Fruit fly (Drosophila melanogaster) whole organism, adult: Measurements from ENCODE around the gene Mst33A.

Source experiments
- CG11617 ChIP-seq: fragments of 200-800 bp; sonication (Bioruptor generic); optimal IDR thresholded peaks from 2 replicates; lab custom pipeline; 2017; ENCODE audit warnings: mild to moderate bottlenecking, missing biosample characterization, missing genetic modification reagents, missing genetic modification characterization
- CG12768 ChIP-seq: fragments of 200-800 bp; sonication (Bioruptor generic); optimal IDR thresholded peaks from 2 replicates; lab custom pipeline; 2017; ENCODE audit warnings: missing biosample characterization, missing genetic modification characterization, mild to moderate bottlenecking, moderate library complexity, missing genetic modification reagents
- CG14711 ChIP-seq: fragments of 200-800 bp; sonication (Bioruptor generic); optimal IDR thresholded peaks from 2 replicates; lab custom pipeline; 2018; ENCODE audit warnings: missing biosample characterization, mild to moderate bottlenecking, missing genetic modification characterization, moderate library complexity
- CG1620 ChIP-seq: fragments of 200-800 bp; sonication (Bioruptor generic); optimal IDR thresholded peaks from 2 replicates; lab custom pipeline; 2016; ENCODE audit warnings: missing biosample characterization, missing genetic modification characterization
- CG33017 ChIP-seq: fragments of 200-800 bp; sonication (Bioruptor generic); optimal IDR thresholded peaks from 2 replicates; lab custom pipeline; 2018; ENCODE audit warnings: missing biosample characterization, mild to moderate bottlenecking, missing genetic modification characterization, moderate library complexity
- CG5204 ChIP-seq: fragments of 200-800 bp; sonication (Bioruptor generic); optimal IDR thresholded peaks from 2 replicates; lab custom pipeline; 2016; ENCODE audit warnings: missing biosample characterization, missing genetic modification characterization
- CG7045 ChIP-seq: fragments of 200-800 bp; sonication (Bioruptor generic); optimal IDR thresholded peaks from 2 replicates; lab custom pipeline; 2017; ENCODE audit warnings: missing biosample characterization, mild to moderate bottlenecking, missing genetic modification characterization
- CG7101 ChIP-seq: fragments of 200-800 bp; sonication (Bioruptor generic); optimal IDR thresholded peaks from 2 replicates; lab custom pipeline; 2018; ENCODE audit warnings: missing biosample characterization, mild to moderate bottlenecking, missing genetic modification characterization, moderate library complexity
- Clk ChIP-seq: fragments of 200-800 bp; sonication (Bioruptor generic); optimal IDR thresholded peaks from 2 replicates; lab custom pipeline; 2017; ENCODE audit warnings: missing biosample characterization, missing genetic modification characterization
- Crg-1 ChIP-seq: fragments of 200-800 bp; sonication (Bioruptor generic); optimal IDR thresholded peaks from 2 replicates; lab custom pipeline; 2016; ENCODE audit warnings: missing biosample characterization, missing genetic modification characterization
- Hr96 ChIP-seq: fragments of 200-800 bp; sonication (Bioruptor generic); optimal IDR thresholded peaks from 2 replicates; lab custom pipeline; 2016; ENCODE audit warnings: missing biosample characterization, missing genetic modification characterization
- Mnt ChIP-seq: fragments of 200-800 bp; sonication (Bioruptor generic); optimal IDR thresholded peaks from 2 replicates; lab custom pipeline; 2016; ENCODE audit warnings: missing biosample characterization, mild to moderate bottlenecking, missing genetic modification characterization
- bab1 ChIP-seq: fragments of 200-800 bp; sonication (Bioruptor generic); optimal IDR thresholded peaks from 3 replicates; lab custom pipeline; 2019; ENCODE audit warnings: missing biosample characterization, mild to moderate bottlenecking, missing genetic modification characterization, moderate library complexity
- cic ChIP-seq: fragments of 200-800 bp; sonication (Bioruptor generic); optimal IDR thresholded peaks from 2 replicates; lab custom pipeline; 2017; ENCODE audit warnings: missing biosample characterization, mild to moderate bottlenecking, missing genetic modification characterization, moderate library complexity
- cnc ChIP-seq, 2 experiments: fragments of >200 bp; optimal IDR thresholded peaks; 2 replicates each; lab custom pipeline; 2017
- kay ChIP-seq: fragments of 200-800 bp; sonication (Bioruptor generic); peaks from one replicate; lab custom pipeline; 2016; ENCODE audit warnings: missing biosample characterization, missing genetic modification characterization, borderline replicate concordance
- ovo ChIP-seq: fragments of 200-800 bp; sonication (Bioruptor generic); optimal IDR thresholded peaks from 2 replicates; lab custom pipeline; 2016; ENCODE audit warnings: missing biosample characterization, missing genetic modification characterization
- pad ChIP-seq: fragments of 200-800 bp; sonication (Bioruptor generic); optimal IDR thresholded peaks from 3 replicates; lab custom pipeline; 2017; ENCODE audit warnings: missing biosample characterization, missing genetic modification characterization, mild to moderate bottlenecking, moderate library complexity, missing genetic modification reagents
- tj ChIP-seq: fragments of 200-800 bp; sonication (Bioruptor generic); optimal IDR thresholded peaks from 3 replicates; lab custom pipeline; 2017; ENCODE audit warnings: missing biosample characterization, mild to moderate bottlenecking, missing genetic modification characterization, moderate library complexity
- toe ChIP-seq: fragments of 200-800 bp; sonication (Bioruptor generic); optimal IDR thresholded peaks from 2 replicates; lab custom pipeline; 2016; ENCODE audit warnings: missing biosample characterization, missing genetic modification characterization

The Mst33A gene

DNA sequence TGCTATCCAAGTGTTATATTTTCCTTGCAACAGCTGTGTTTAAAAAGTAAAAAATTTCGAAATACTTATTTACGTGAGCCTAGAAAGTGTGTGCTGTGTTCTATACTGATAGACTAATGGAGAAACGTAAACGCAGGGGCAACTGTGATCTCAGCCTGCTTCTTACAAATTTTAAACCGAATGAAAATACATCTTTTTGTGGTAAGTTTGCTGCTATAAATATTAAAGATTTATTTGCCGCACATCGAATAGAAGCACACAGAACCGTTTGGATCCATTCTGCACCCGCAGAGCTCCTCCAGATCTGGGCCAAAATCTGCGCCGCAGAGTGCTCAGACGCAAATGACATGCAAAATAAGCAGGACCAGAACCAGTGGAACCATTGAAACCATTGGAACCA, at the start of gene Mst33A:
Gene Mst33A, minus strand, starts transcription at position 101 of the 400 bp plus-strand sequence.
- TF ChIP-seq Crg-1 (GFP tag; lab: Kevin White, UChicago) (no peak), toe (GFP tag; lab: Kevin White, UChicago) (no peak), Mnt (no peak), CG14711 (tag; lab: Kevin White, UChicago) (no peak), CG11617 (GFP tag; lab: Kevin White, UChicago) (no peak), kay (GFP tag; lab: Kevin White, UChicago) (no peak), CG1620 (GFP tag; lab: Kevin White, UChicago) (no peak), ovo (GFP tag; lab: Kevin White, UChicago) (no peak), bab1 (no peak), cnc (optimal IDR thresholded peaks at IDR 0.05; lab: Kevin White, UChicago) (no peak), CG12768 (GFP tag; lab: Kevin White, UChicago) (no peak), cic (GFP tag; lab: Kevin White, UChicago) (no peak), tj (GFP tag; lab: Kevin White, UChicago) (no peak), CG33017 (tag; lab: Kevin White, UChicago) (no peak), CG7101 (tag; lab: Kevin White, UChicago) (no peak)

DNA sequence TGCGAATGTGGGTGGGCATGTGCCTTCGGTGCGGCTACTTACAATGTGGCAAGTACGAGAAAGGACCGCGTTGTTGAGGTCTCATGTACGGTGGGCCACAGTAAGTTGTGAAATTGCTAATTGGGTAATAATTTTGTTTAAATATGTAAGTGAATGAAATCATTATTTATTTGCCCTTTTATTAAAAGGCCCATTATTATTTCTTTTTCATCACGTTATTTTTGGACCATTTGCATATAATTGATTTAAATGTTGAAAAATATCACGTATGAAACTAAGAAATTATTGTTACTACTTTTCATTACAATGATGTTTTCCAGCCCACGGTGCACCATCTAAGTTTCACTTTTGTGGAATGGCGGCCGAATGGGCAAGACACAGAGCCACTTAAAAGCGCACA, 41.7 kb upstream of the Mst33A start:
- peak; percentile 44 for TF ChIP-seq CG5204 (GFP tag; lab: Kevin White, UChicago)
- no peak for TF ChIP-seq CG1620 (GFP tag; lab: Kevin White, UChicago)

DNA sequence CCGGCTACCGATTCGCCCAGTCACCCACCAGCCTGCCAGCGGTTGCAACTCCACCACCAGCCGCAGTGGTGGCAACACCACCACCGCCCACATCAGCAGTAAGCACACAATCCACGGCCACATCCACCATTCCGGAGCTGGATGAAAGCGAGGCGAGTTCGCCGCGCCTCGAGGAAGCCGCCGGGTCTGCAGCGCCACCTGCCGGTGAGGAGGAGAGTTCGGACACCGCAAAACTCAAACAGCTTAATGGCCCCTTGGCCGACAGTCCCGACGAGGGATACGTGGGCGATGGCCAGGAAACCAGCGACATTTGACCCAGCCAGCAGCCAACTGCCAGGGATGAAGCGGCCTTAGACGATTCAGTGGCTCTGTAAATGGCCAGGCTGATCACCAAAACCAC, 37.6 kb upstream of the Mst33A start:
- no peak for TF ChIP-seq kay (GFP tag; lab: Kevin White, UChicago)
- TF ChIP-seq toe (GFP tag; lab: Kevin White, UChicago) = no peak
- no peak for TF ChIP-seq CG12768 (GFP tag; lab: Kevin White, UChicago)

DNA sequence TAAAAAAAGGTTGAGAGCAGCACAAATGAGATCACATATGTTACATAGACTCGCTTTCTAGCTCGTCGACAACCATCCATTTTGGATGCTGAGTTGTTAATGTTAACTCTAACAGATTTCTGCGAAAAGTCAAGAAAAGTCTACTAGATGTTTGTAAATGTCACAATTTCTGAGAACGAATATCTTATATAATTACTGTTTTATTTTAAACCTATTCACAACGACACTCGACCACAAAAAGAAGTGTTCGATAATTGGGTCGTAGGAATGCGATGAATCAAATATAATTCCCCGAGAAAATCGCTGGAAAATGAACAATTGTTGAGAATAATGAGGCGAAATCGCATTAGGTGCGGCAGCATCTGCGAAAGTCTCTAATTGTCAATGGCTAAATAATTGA, 25.0 kb upstream of the Mst33A start, which contains the start of gene spag4:
Gene spag4, minus strand, starts transcription at position 101 of the 400 bp plus-strand sequence.
- no peak for TF ChIP-seq CG5204 (GFP tag; lab: Kevin White, UChicago)
- TF ChIP-seq cnc (optimal IDR thresholded peaks at IDR 0.05; lab: Kevin White, UChicago) = no peak
- TF ChIP-seq tj (GFP tag; lab: Kevin White, UChicago) = no peak
- no peak for TF ChIP-seq CG14711 (tag; lab: Kevin White, UChicago)
- no peak for TF ChIP-seq kay (GFP tag; lab: Kevin White, UChicago)
- no peak for TF ChIP-seq CG11617 (GFP tag; lab: Kevin White, UChicago)
- TF ChIP-seq CG33017 (tag; lab: Kevin White, UChicago) = no peak
- no peak for TF ChIP-seq ovo (GFP tag; lab: Kevin White, UChicago)
- TF ChIP-seq Crg-1 (GFP tag; lab: Kevin White, UChicago) = no peak
- no peak for TF ChIP-seq CG1620 (GFP tag; lab: Kevin White, UChicago)
- no peak for TF ChIP-seq Mnt
- TF ChIP-seq Hr96 = no peak
- TF ChIP-seq CG12768 (GFP tag; lab: Kevin White, UChicago) = no peak
- no peak for TF ChIP-seq toe (GFP tag; lab: Kevin White, UChicago)
- TF ChIP-seq Clk = no peak
- no peak for TF ChIP-seq cic (GFP tag; lab: Kevin White, UChicago)
- TF ChIP-seq CG7101 (tag; lab: Kevin White, UChicago) = no peak

DNA sequence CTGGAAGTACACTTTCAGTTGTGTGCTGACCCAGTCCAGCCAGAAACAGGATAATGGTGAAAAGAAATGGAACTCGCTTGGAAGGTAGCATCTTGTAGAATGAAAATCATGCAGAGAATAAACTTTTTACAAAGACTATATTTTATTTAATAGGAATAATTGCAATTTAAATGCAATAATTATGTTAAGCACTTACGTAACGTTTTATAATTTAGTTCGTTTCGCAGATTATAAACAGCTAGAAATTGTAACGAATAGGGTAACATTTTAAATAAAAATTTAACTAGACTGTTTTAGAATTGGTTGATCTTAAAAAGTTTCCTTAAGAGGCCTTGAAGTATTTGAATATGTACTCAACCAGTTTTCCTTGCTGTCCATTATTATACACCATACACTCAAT, 4.9 kb upstream of the Mst33A start, which contains the start of gene Acp33A:
Gene Acp33A, minus strand, starts transcription at position 101 of the 400 bp plus-strand sequence.
- TF ChIP-seq tj (GFP tag; lab: Kevin White, UChicago) = no peak
- no peak for TF ChIP-seq cic (GFP tag; lab: Kevin White, UChicago)
- TF ChIP-seq Clk = no peak
- no peak for TF ChIP-seq CG14711 (tag; lab: Kevin White, UChicago)
- no peak for TF ChIP-seq cnc (optimal IDR thresholded peaks at IDR 0.05; lab: Kevin White, UChicago)
- no peak for TF ChIP-seq CG7045 (GFP tag; lab: Kevin White, UChicago)
- no peak for TF ChIP-seq CG11617 (GFP tag; lab: Kevin White, UChicago)
- TF ChIP-seq Hr96 = no peak
- TF ChIP-seq CG1620 (GFP tag; lab: Kevin White, UChicago) = no peak
- no peak for TF ChIP-seq Mnt
- no peak for TF ChIP-seq kay (GFP tag; lab: Kevin White, UChicago)
- TF ChIP-seq CG7101 (tag; lab: Kevin White, UChicago) = no peak
- TF ChIP-seq ovo (GFP tag; lab: Kevin White, UChicago) = no peak
- no peak for TF ChIP-seq CG5204 (GFP tag; lab: Kevin White, UChicago)
- TF ChIP-seq bab1 = no peak
- no peak for TF ChIP-seq CG12768 (GFP tag; lab: Kevin White, UChicago)
- no peak for TF ChIP-seq pad (GFP tag; lab: Kevin White, UChicago)
- no peak for TF ChIP-seq CG33017 (tag; lab: Kevin White, UChicago)

DNA sequence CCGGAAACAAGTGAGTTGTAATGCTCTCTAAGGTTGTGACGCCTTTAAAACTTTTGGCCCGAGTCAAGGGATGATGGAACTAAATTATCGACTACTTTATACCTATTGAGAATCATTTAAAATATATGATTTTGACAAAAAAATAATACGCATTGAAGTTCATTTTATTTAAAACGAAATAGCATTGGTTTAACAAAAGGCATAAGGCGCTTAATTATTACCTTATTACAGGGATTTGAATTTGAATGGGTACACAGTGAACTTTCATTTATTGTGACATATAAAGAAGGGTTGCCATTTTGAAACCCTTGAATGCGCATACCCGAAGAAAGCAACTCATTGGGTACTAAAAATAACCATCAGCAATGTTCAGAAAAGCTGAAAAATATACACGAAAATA, 2.4 kb upstream of the Mst33A start:
- TF ChIP-seq CG5204 (GFP tag; lab: Kevin White, UChicago) = no peak
- no peak for TF ChIP-seq kay (GFP tag; lab: Kevin White, UChicago)
- TF ChIP-seq CG33017 (tag; lab: Kevin White, UChicago) = no peak
